Fruit fly (Drosophila melanogaster): ENCODE data around the gene Eip75B.

The Eip75B gene

dm6 chr3L:17945422-17945821 lies 119.1 kb downstream of the Eip75B start:
- TF ChIP-seq kay (GFP tag; ENCODE audit: borderline replicate concordance), result no peak
- no peak for TF ChIP-seq toe (GFP tag; optimal IDR thresholded peaks at IDR 0.05)
- no peak for TF ChIP-seq CG7045 (GFP tag; optimal IDR thresholded peaks at IDR 0.05)
- TF ChIP-seq CG11617 (GFP tag; optimal IDR thresholded peaks at IDR 0.05), result no peak
- no peak for TF ChIP-seq CG12768 (GFP tag; optimal IDR thresholded peaks at IDR 0.05)
- TF ChIP-seq CG33017 (tag; optimal IDR thresholded peaks at IDR 0.05), result no peak
- TF ChIP-seq Clk (GFP tag; optimal IDR thresholded peaks at IDR 0.05), result no peak
- no peak for TF ChIP-seq ovo (GFP tag; optimal IDR thresholded peaks at IDR 0.05)
- TF ChIP-seq pad (GFP tag; optimal IDR thresholded peaks at IDR 0.05), result no peak

DNA sequence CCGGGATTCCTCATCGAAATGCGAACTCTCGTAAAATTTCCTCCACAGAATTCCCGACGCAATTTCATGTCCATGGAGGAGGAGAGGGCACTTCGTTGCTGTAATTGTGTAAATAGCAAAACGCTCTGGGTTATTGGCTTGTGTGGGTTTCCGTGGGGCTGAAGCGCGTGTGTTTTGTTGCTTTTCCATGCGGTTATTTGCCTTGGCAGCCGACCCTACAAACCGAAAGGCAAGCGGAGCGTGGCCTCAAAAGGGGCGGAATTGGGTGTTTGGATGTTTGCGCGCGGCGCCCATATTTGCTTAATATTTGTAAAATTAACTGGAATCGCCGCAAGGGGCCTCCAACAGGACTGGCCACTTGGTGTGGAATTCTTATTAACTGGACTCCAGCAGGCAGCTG lies 119.9 kb downstream of the Eip75B start:
- no peak for TF ChIP-seq CG33017 (tag; optimal IDR thresholded peaks at IDR 0.05)
- no peak for TF ChIP-seq CG1620 (GFP tag; optimal IDR thresholded peaks at IDR 0.05)

DNA sequence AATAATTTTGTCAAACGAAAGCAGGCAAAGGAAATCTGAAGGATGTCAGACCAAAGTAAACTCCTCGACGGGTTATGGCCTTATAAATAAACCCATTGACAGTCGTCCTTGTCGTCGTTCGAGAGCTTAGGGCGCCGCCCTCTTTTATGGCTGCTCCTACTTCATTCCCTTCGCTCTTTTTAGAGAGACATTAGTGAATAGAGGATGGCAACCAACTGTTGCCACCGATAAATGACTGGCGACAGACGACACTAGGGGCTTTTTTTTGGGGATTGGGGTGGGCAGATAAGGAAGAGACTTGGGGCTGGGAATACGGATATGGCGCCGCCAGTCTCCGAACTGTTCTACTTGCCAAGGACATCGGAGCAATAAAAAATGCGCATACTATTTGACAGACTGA lies 122.0 kb downstream of the Eip75B start:
- TF ChIP-seq Mnt (GFP tag; optimal IDR thresholded peaks at IDR 0.05) (no peak), cnc (optimal IDR thresholded peaks at IDR 0.05) (no peak), CG12768 (GFP tag; optimal IDR thresholded peaks at IDR 0.05) (no peak), kay (GFP tag; ENCODE audit: borderline replicate concordance) (no peak), CG11617 (GFP tag; optimal IDR thresholded peaks at IDR 0.05) (no peak), CG5204 (GFP tag; optimal IDR thresholded peaks at IDR 0.05) (no peak), CG7101 (tag; optimal IDR thresholded peaks at IDR 0.05) (no peak), tj (GFP tag; optimal IDR thresholded peaks at IDR 0.05) (no peak)

DNA sequence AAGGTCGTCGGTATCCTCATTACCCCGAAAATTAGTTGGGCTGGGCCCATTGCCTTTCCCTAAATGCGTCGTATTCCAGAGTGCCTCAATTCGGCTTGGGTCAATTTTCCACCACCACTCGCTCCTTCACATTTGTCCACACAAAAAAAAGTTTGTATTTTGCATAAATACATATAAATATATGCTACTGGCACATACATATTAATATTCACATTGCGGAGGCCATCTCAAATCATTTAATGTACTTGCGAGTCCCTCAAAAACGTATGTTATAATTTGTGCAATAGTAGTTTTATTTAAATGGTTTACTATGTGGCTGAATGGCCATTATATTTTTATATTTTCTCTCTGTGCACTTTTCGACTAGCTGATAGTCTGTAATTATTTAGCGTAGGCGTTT lies 122.9 kb downstream of the Eip75B start:
- TF ChIP-seq toe (GFP tag; optimal IDR thresholded peaks at IDR 0.05) (no peak), Crg-1 (GFP tag; optimal IDR thresholded peaks at IDR 0.05) (no peak), Mnt (GFP tag; optimal IDR thresholded peaks at IDR 0.05) (no peak), ovo (GFP tag; optimal IDR thresholded peaks at IDR 0.05) (no peak), bab1 (GFP tag; optimal IDR thresholded peaks at IDR 0.05) (no peak), CG7045 (GFP tag; optimal IDR thresholded peaks at IDR 0.05) (no peak), CG1620 (GFP tag; optimal IDR thresholded peaks at IDR 0.05) (no peak), CG14711 (tag; optimal IDR thresholded peaks at IDR 0.05) (no peak), CG7101 (tag; optimal IDR thresholded peaks at IDR 0.05) (no peak), cnc (optimal IDR thresholded peaks at IDR 0.05) (no peak)

- no peak for TF ChIP-seq tj (GFP tag; optimal IDR thresholded peaks at IDR 0.05)
- no peak for TF ChIP-seq CG11617 (GFP tag; optimal IDR thresholded peaks at IDR 0.05)
- TF ChIP-seq Mnt (GFP tag; optimal IDR thresholded peaks at IDR 0.05), result no peak
- TF ChIP-seq CG33017 (tag; optimal IDR thresholded peaks at IDR 0.05), result no peak
- no peak for TF ChIP-seq CG12768 (GFP tag; optimal IDR thresholded peaks at IDR 0.05)
- TF ChIP-seq ovo (GFP tag; optimal IDR thresholded peaks at IDR 0.05), result no peak
- TF ChIP-seq toe (GFP tag; optimal IDR thresholded peaks at IDR 0.05), result no peak
Observed at dm6 chr3L:17940988-17941387, 123.5 kb downstream of the Eip75B start.

- TF ChIP-seq cic (GFP tag; optimal IDR thresholded peaks at IDR 0.05) (no peak), tj (GFP tag; optimal IDR thresholded peaks at IDR 0.05) (peak; percentile 23)
Observed at dm6 chr3L:17939649-17940048, 124.8 kb downstream of the Eip75B start.

- TF ChIP-seq CG1620 (GFP tag; optimal IDR thresholded peaks at IDR 0.05) (no peak), bab1 (GFP tag; optimal IDR thresholded peaks at IDR 0.05) (no peak), CG5204 (GFP tag; optimal IDR thresholded peaks at IDR 0.05) (no peak), pad (GFP tag; optimal IDR thresholded peaks at IDR 0.05) (no peak), CG7045 (GFP tag; optimal IDR thresholded peaks at IDR 0.05) (no peak), Clk (GFP tag; optimal IDR thresholded peaks at IDR 0.05) (no peak), Hr96 (GFP tag; optimal IDR thresholded peaks at IDR 0.05) (no peak), tj (GFP tag; optimal IDR thresholded peaks at IDR 0.05) (no peak), toe (GFP tag; optimal IDR thresholded peaks at IDR 0.05) (no peak), CG14711 (tag; optimal IDR thresholded peaks at IDR 0.05) (no peak), CG12768 (GFP tag; optimal IDR thresholded peaks at IDR 0.05) (no peak), Crg-1 (GFP tag; optimal IDR thresholded peaks at IDR 0.05) (no peak), cnc (optimal IDR thresholded peaks at IDR 0.05) (no peak), CG11617 (GFP tag; optimal IDR thresholded peaks at IDR 0.05) (no peak), ovo (GFP tag; optimal IDR thresholded peaks at IDR 0.05) (no peak), CG33017 (tag; optimal IDR thresholded peaks at IDR 0.05) (no peak), kay (GFP tag; ENCODE audit: borderline replicate concordance) (no peak), CG7101 (tag; optimal IDR thresholded peaks at IDR 0.05) (no peak)
Observed at dm6 chr3L:17938622-17939021, 125.9 kb downstream of the Eip75B start.

DNA sequence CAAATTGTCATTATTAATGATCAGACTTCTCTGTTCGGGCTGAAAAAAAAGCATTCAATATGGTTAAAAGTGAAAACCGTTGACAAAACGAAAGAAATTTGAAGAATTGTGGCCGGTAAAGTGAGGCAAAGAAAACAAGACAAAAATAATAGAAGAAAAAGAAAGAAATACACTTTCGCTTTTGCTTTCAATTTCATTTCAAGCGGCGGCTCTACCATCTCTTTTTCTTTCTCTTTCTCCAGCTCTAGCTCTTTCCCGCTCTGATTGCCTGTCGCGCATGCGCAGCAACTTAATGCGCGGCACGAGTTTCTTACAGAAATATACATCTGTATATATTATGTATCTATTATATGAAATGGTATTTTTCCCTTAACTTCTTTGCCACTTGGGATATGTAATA lies 127.2 kb downstream of the Eip75B start:
- TF ChIP-seq Clk (GFP tag; optimal IDR thresholded peaks at IDR 0.05), result no peak
- TF ChIP-seq pad (GFP tag; optimal IDR thresholded peaks at IDR 0.05), result no peak
- no peak for TF ChIP-seq Mnt (GFP tag; optimal IDR thresholded peaks at IDR 0.05)
- TF ChIP-seq tj (GFP tag; optimal IDR thresholded peaks at IDR 0.05), result no peak
- no peak for TF ChIP-seq ovo (GFP tag; optimal IDR thresholded peaks at IDR 0.05)
- no peak for TF ChIP-seq cnc (optimal IDR thresholded peaks at IDR 0.05)
- no peak for TF ChIP-seq CG11617 (GFP tag; optimal IDR thresholded peaks at IDR 0.05)
- no peak for TF ChIP-seq CG7101 (tag; optimal IDR thresholded peaks at IDR 0.05)
- TF ChIP-seq CG33017 (tag; optimal IDR thresholded peaks at IDR 0.05), result no peak
- TF ChIP-seq bab1 (GFP tag; optimal IDR thresholded peaks at IDR 0.05), result no peak
- no peak for TF ChIP-seq Crg-1 (GFP tag; optimal IDR thresholded peaks at IDR 0.05)
- no peak for TF ChIP-seq CG5204 (GFP tag; optimal IDR thresholded peaks at IDR 0.05)
- TF ChIP-seq CG14711 (tag; optimal IDR thresholded peaks at IDR 0.05), result no peak
- TF ChIP-seq CG1620 (GFP tag; optimal IDR thresholded peaks at IDR 0.05), result no peak
- TF ChIP-seq CG12768 (GFP tag; optimal IDR thresholded peaks at IDR 0.05), result no peak
- no peak for TF ChIP-seq CG7045 (GFP tag; optimal IDR thresholded peaks at IDR 0.05)
- TF ChIP-seq Hr96 (GFP tag; optimal IDR thresholded peaks at IDR 0.05), result no peak
- TF ChIP-seq kay (GFP tag; ENCODE audit: borderline replicate concordance), result no peak
- TF ChIP-seq cic (GFP tag; optimal IDR thresholded peaks at IDR 0.05), result no peak

Data from whole organism, adult.